Fruit fly (Drosophila melanogaster) whole organism, wandering third instar larva: ENCODE measurements around the gene M6.
A peak's percentile ranks its signal among the peaks of the same experiment; 100 is the strongest.

Source experiments
- Abd-B ChIP-seq: fragments of >200 bp; optimal IDR thresholded peaks from 2 replicates; lab custom pipeline; 2017; ENCODE audit warnings: missing biosample characterization, missing genetic modification characterization
- CG32264 ChIP-seq: fragments of 200-800 bp; sonication (Bioruptor generic); optimal IDR thresholded peaks from 2 replicates; lab custom pipeline; 2016; ENCODE audit warnings: missing biosample characterization, missing genetic modification characterization
- CG9705 ChIP-seq: fragments of 200-800 bp; sonication (Bioruptor generic); optimal IDR thresholded peaks from 2 replicates; lab custom pipeline; 2018; ENCODE audit warnings: missing biosample characterization, mild to moderate bottlenecking, missing genetic modification characterization
- CrebA ChIP-seq: fragments of 200-800 bp; sonication (Bioruptor generic); optimal IDR thresholded peaks from 2 replicates; lab custom pipeline; 2016; ENCODE audit warnings: missing biosample characterization, mild to moderate bottlenecking, missing genetic modification characterization, borderline replicate concordance
- Dif ChIP-seq: fragments of 200-275, 200-300 bp; sonication (Bioruptor generic); optimal IDR thresholded peaks from 2 replicates; lab custom pipeline; 2018; ENCODE audit warnings: missing biosample characterization, missing genetic modification characterization; ENCODE audit not compliant: partially characterized antibody
- GATAd ChIP-seq: sonication (Bioruptor generic); optimal IDR thresholded peaks from 2 replicates; lab custom pipeline; 2016; ENCODE audit warnings: missing biosample characterization, missing genetic modification characterization
- HLH106 ChIP-seq: fragments of 200-800 bp; optimal IDR thresholded peaks from 3 replicates; lab custom pipeline; 2019; ENCODE audit warnings: missing biosample characterization, mild to moderate bottlenecking, missing genetic modification characterization, moderate library complexity
- Hnf4 ChIP-seq: fragments of 200-800 bp; sonication (Bioruptor generic); optimal IDR thresholded peaks from 2 replicates; lab custom pipeline; 2016; ENCODE audit warnings: missing biosample characterization, mild to moderate bottlenecking, missing genetic modification characterization
- Hr78 ChIP-seq: fragments of >200 bp; optimal IDR thresholded peaks from 2 replicates; lab custom pipeline; 2017; ENCODE audit warnings: missing biosample characterization, missing genetic modification characterization
- Hr83 ChIP-seq: fragments of 200-300 bp; sonication (Bioruptor generic); optimal IDR thresholded peaks from 2 replicates; lab custom pipeline; 2016; ENCODE audit warnings: missing biosample characterization, mild to moderate bottlenecking, missing genetic modification characterization, moderate library complexity; ENCODE audit not compliant: poor library complexity, severe bottlenecking
- Jra ChIP-seq: sonication (Bioruptor generic); optimal IDR thresholded peaks from 2 replicates; lab custom pipeline; 2016; ENCODE audit warnings: missing biosample characterization, missing genetic modification characterization
- Myc ChIP-seq: fragments of >200 bp; optimal IDR thresholded peaks from 2 replicates; lab custom pipeline; 2017
- N ChIP-seq: fragments of >200 bp; optimal IDR thresholded peaks from 2 replicates; lab custom pipeline; 2018; ENCODE audit warnings: missing biosample characterization, missing external identifiers, missing genetic modification characterization
- OdsH ChIP-seq: fragments of 200-800 bp; sonication (Bioruptor generic); optimal IDR thresholded peaks from 2 replicates; lab custom pipeline; 2016; ENCODE audit warnings: missing biosample characterization, mild to moderate bottlenecking, missing genetic modification characterization
- Sp1 ChIP-seq: fragments of 200-800 bp; sonication (Bioruptor generic); optimal IDR thresholded peaks from 3 replicates; lab custom pipeline; 2019; ENCODE audit warnings: missing biosample characterization, mild to moderate bottlenecking, missing genetic modification characterization, moderate library complexity
- Vsx2 ChIP-seq: fragments of 200-300, 225-300 bp; sonication (Bioruptor generic); optimal IDR thresholded peaks from 2 replicates; lab custom pipeline; 2018; ENCODE audit warnings: missing biosample characterization, missing genetic modification characterization; ENCODE audit not compliant: partially characterized antibody
- br ChIP-seq: fragments of 200-800 bp; sonication (Bioruptor generic); optimal IDR thresholded peaks from 2 replicates; lab custom pipeline; 2016; ENCODE audit warnings: missing biosample characterization, missing genetic modification characterization
- brk ChIP-seq: fragments of 200-800 bp; sonication (Bioruptor generic); optimal IDR thresholded peaks from 2 replicates; lab custom pipeline; 2016; ENCODE audit warnings: missing biosample characterization, mild to moderate bottlenecking, missing genetic modification characterization
- dl ChIP-seq, 2 experiments: fragments of 175-275, 200-275 bp in 1 of 2; fragments of 200-275 bp in 1 of 2; sonication (Bioruptor generic); optimal IDR thresholded peaks; lab custom pipeline; 2018; ENCODE audit warnings: mild to moderate bottlenecking in 2 of 2, missing biosample characterization in 2 of 2, missing genetic modification characterization in 2 of 2, moderate library complexity in 2 of 2; ENCODE audit not compliant: partially characterized antibody in 2 of 2, insufficient read depth in 1 of 2
- dmrt93B ChIP-seq: fragments of 200-800 bp; sonication (Bioruptor generic); optimal IDR thresholded peaks from 2 replicates; lab custom pipeline; 2018; ENCODE audit warnings: missing biosample characterization, mild to moderate bottlenecking, missing genetic modification characterization
- dsf ChIP-seq: sonication (Bioruptor generic); optimal IDR thresholded peaks from 2 replicates; lab custom pipeline; 2016; ENCODE audit warnings: missing biosample characterization, missing genetic modification characterization, borderline replicate concordance
- foxo ChIP-seq, 2 experiments: fragments of 200-800 bp; sonication (Bioruptor generic); optimal IDR thresholded peaks; 2 replicates in 1 of 2; 3 replicates in 1 of 2; lab custom pipeline; 2016 to 2017; ENCODE audit warnings: missing biosample characterization in 2 of 2, missing genetic modification characterization in 2 of 2
- fru ChIP-seq: fragments of 200-800 bp; sonication (Bioruptor generic); optimal IDR thresholded peaks from 3 replicates; lab custom pipeline; 2016; ENCODE audit warnings: missing biosample characterization, mild to moderate bottlenecking, missing genetic modification characterization
- h ChIP-seq: fragments of 200-800 bp; sonication (Bioruptor generic); optimal IDR thresholded peaks from 3 replicates; lab custom pipeline; 2016; ENCODE audit warnings: missing biosample characterization, mild to moderate bottlenecking, missing genetic modification characterization
- jim ChIP-seq: fragments of 175-275, 200-325 bp; sonication (Bioruptor generic); optimal IDR thresholded peaks from 2 replicates; lab custom pipeline; 2016; ENCODE audit warnings: missing biosample characterization, mild to moderate bottlenecking, missing genetic modification characterization
- lola ChIP-seq: fragments of >200 bp; optimal IDR thresholded peaks from 2 replicates; lab custom pipeline; 2017; ENCODE audit warnings: missing biosample characterization, missing genetic modification characterization
- psq ChIP-seq: fragments of 200-800 bp; sonication (Bioruptor generic); optimal IDR thresholded peaks from 3 replicates; lab custom pipeline; 2017; ENCODE audit warnings: missing biosample characterization, mild to moderate bottlenecking, missing genetic modification characterization, moderate library complexity
- rgr ChIP-seq: fragments of 200-800 bp; sonication (Bioruptor generic); optimal IDR thresholded peaks from 3 replicates; lab custom pipeline; 2016; ENCODE audit warnings: missing biosample characterization, mild to moderate bottlenecking, missing genetic modification characterization
- sage ChIP-seq: fragments of 200-800 bp; sonication (Bioruptor generic); optimal IDR thresholded peaks from 2 replicates; lab custom pipeline; 2016; ENCODE audit warnings: missing biosample characterization, mild to moderate bottlenecking, missing genetic modification characterization
- tai ChIP-seq: sonication (Bioruptor generic); optimal IDR thresholded peaks from 2 replicates; lab custom pipeline; 2016; ENCODE audit warnings: missing biosample characterization, missing genetic modification characterization
- usp ChIP-seq: fragments of >200 bp; optimal IDR thresholded peaks from 2 replicates; lab custom pipeline; 2017; ENCODE audit warnings: missing biosample characterization, missing genetic modification characterization
- woc ChIP-seq: sonication (Bioruptor generic); optimal IDR thresholded peaks from 2 replicates; lab custom pipeline; 2016; ENCODE audit warnings: missing biosample characterization, mild to moderate bottlenecking, missing genetic modification characterization

Gene M6

DNA sequence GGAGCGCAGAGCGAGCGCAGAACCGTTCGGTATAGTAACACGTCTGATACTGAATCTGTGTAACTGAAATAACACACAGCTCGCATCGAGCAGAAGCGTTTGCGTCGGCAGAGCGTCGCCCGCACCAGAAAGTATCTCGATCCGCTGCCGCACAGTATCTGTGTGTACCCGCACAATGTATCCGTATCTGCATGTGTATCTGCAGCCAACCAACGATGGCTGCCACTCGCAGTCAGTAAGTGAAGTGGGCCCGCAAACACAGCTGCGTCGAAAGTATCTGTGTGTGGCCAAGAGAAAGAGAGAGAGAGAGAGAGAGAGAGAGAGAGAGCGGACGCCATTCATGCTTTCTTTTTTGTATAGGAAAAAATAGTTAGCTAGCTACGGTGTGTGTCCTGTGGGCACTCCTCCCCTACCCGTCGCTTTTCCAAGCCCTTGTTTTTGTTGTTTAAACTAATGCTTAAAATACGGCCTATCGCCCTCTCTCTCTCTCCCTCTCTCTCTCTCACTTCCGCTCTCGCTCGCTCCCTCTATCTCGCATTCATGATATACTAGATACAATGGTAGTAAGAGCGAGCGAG is 31.1 kb upstream of the M6 start, which contains the start of gene croc:
Gene croc, minus strand, starts transcription at position 51 of the 578 bp plus-strand sequence.
- TF ChIP-seq CG9705 (GFP tag; lab: Kevin White, UChicago) (no peak), tai (GFP tag; lab: Kevin White, UChicago) (no peak), CG32264 (GFP tag; lab: Kevin White, UChicago) (no peak), GATAd (no peak), jim (GFP tag; lab: Kevin White, UChicago) (no peak), fru (no peak), Sp1 (GFP tag; lab: Kevin White, UChicago) (no peak), Hnf4 (no peak), Abd-B (GFP tag; lab: Kevin White, UChicago) (no peak), foxo (GFP tag; optimal IDR thresholded peaks at IDR 0.05; lab: Kevin White, UChicago) (no peak), h (GFP tag; lab: Kevin White, UChicago) (no peak)

DNA sequence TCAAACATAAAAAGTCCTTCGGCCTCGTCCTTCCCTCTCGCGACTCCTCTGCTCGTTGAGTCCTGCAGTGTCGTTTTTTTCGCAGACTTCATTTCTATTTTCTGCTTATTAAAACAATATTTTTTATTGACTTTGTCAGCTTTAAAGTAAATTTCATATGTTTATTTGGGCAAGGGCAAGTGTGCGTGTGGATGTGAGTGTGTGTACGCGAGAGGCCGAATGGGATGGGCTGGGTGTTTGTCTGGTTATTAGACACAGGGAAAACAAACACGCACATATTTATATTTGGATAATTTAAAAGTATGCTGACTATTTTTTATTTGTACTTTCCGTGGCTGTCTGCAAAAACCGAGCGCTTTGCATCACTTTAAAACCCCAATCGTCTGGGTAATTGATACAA is 29.8 kb upstream of the M6 start:
- TF ChIP-seq sage (no peak), OdsH (GFP tag; lab: Kevin White, UChicago) (no peak), psq (GFP tag; lab: Kevin White, UChicago) (no peak), lola (no peak), Hr78 (GFP tag; lab: Kevin White, UChicago) (no peak), tai (GFP tag; lab: Kevin White, UChicago) (no peak), jim (GFP tag; lab: Kevin White, UChicago) (no peak), br (GFP tag; lab: Kevin White, UChicago) (no peak), Dif (GFP tag; lab: Kevin White, UChicago) (no peak)

DNA sequence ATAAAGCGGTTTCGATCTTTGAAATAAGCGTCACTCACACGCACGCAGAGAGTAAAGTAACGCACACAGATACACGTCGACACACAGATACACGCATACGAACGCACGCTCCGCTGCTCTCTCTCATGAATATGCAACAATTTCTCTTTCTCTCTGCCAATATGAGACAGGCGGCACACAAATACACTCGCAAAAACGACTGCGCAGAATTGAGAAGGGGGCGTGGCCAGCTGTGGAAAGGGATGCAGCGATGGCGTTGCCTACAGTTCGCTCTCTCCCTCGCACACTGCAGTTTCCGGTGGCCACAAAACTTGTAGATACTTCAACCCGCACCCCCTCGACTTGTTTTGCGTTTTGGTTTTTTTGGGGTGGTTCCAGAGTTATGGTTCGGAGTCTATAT is 28.0 kb upstream of the M6 start:
- peak; percentile 14 for TF ChIP-seq psq (GFP tag; lab: Kevin White, UChicago)
- TF ChIP-seq N (GFP tag; lab: Kevin White, UChicago) = peak; percentile 73
- TF ChIP-seq dsf (GFP tag; lab: Kevin White, UChicago) = no peak
- peak; percentile 54 for TF ChIP-seq Hr83 (GFP tag; lab: Kevin White, UChicago)
- TF ChIP-seq rgr (GFP tag; lab: Kevin White, UChicago) = peak; percentile 71
- no peak for TF ChIP-seq Sp1 (GFP tag; lab: Kevin White, UChicago)
- TF ChIP-seq Jra (GFP tag; lab: Kevin White, UChicago) = peak; percentile 18
- TF ChIP-seq h (GFP tag; lab: Kevin White, UChicago) = peak; percentile 44
- TF ChIP-seq lola = no peak
- TF ChIP-seq foxo (GFP tag; optimal IDR thresholded peaks at IDR 0.05; lab: Kevin White, UChicago) = peak in 1 of 2 experiments; percentile 31
- TF ChIP-seq Dif (GFP tag; lab: Kevin White, UChicago) = peak; percentile 52
- TF ChIP-seq woc (GFP tag; lab: Kevin White, UChicago) = no peak
- peak; percentile 15 for TF ChIP-seq Hr78 (GFP tag; lab: Kevin White, UChicago)
- TF ChIP-seq OdsH (GFP tag; lab: Kevin White, UChicago) = peak; percentile 48
- no peak for TF ChIP-seq GATAd
- TF ChIP-seq CG32264 (GFP tag; lab: Kevin White, UChicago) = no peak
- peak; percentile 69 for TF ChIP-seq dmrt93B (GFP tag; lab: Kevin White, UChicago)
- TF ChIP-seq Vsx2 (GFP tag; lab: Kevin White, UChicago) = peak; percentile 22
- TF ChIP-seq fru = peak; percentile 48
- TF ChIP-seq br (GFP tag; lab: Kevin White, UChicago) = peak; percentile 38
- peak; percentile 70 for TF ChIP-seq CG9705 (GFP tag; lab: Kevin White, UChicago)
- peak in 1 of 2 experiments; percentile 72 for TF ChIP-seq dl (GFP tag; optimal IDR thresholded peaks at IDR 0.05; lab: Kevin White, UChicago; ENCODE audit: insufficient read depth in 1 of 2, partially characterized antibody in 2 of 2)
- TF ChIP-seq Myc (lab: Kevin White, UChicago) = no peak
- TF ChIP-seq HLH106 (tag; lab: Kevin White, UChicago) = peak; percentile 51
- no peak for TF ChIP-seq sage

DNA sequence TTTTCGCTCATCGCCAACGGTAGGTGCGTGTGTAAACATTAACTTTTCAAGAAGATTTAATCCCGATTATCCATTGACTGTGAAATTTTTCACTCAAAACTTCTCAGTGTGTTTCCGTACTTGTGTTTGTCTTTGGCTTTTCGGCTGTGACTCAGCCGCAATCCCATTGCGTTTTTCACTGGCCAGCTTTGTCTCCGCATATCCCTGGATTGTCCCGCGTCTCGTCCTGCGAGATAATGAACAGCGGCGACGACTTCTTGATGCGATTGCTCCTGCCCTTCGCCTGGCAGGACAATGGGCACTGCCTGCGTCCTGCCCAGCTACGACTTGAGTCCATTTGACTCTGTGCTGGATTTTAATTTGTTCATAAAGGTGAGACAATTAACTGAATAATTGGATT is 25.6 kb upstream of the M6 start:
- TF ChIP-seq lola (no peak), CrebA (GFP tag; lab: Kevin White, UChicago) (no peak), brk (GFP tag; lab: Kevin White, UChicago) (no peak), usp (GFP tag; lab: Kevin White, UChicago) (no peak), h (GFP tag; lab: Kevin White, UChicago) (no peak), dsf (GFP tag; lab: Kevin White, UChicago) (no peak), dmrt93B (GFP tag; lab: Kevin White, UChicago) (no peak), Hnf4 (no peak), GATAd (no peak)
